Fruit fly (Drosophila melanogaster) whole organism, embryonic: ENCODE measurements around the gene Hph.

Experiments used
- Blimp-1 ChIP-seq: fragments of 200-800 bp; sonication (Bioruptor generic); optimal IDR thresholded peaks from 3 replicates; lab custom pipeline; 2018; ENCODE audit warnings: missing biosample characterization, missing genetic modification characterization, mild to moderate bottlenecking, moderate library complexity, missing genetic modification reagents
- Bteb2 ChIP-seq: fragments of 200-800 bp; sonication (Bioruptor generic); optimal IDR thresholded peaks from 2 replicates; lab custom pipeline; 2016; ENCODE audit warnings: missing biosample characterization, missing genetic modification characterization
- CG1024 ChIP-seq: fragments of 200-800 bp; sonication (Bioruptor generic); IDR thresholded peaks from 2 replicates; pipeline ENCODE4 v1.3.6; 2022; ENCODE audit warnings: missing biosample characterization, missing genetic modification characterization
- CG11695 ChIP-seq: fragments of 200-800 bp; sonication (Bioruptor generic); IDR thresholded peaks from 3 replicates; pipeline ENCODE4 v1.3.6; 2022; ENCODE audit warnings: missing biosample characterization, missing genetic modification characterization
- CG13775 ChIP-seq: fragments of 200-800 bp; sonication (Bioruptor generic); optimal IDR thresholded peaks from 3 replicates; lab custom pipeline; 2017; ENCODE audit warnings: missing biosample characterization, mild to moderate bottlenecking, missing genetic modification characterization
- CG14667 ChIP-seq: fragments of 200-800 bp; sonication (Bioruptor generic); IDR thresholded peaks from 2 replicates; pipeline ENCODE4 v1.3.6; 2022; ENCODE audit warnings: missing biosample characterization, missing genetic modification characterization
- CG15011 ChIP-seq: fragments of 200-800 bp; sonication (Bioruptor generic); optimal IDR thresholded peaks from 3 replicates; lab custom pipeline; 2018; ENCODE audit warnings: missing biosample characterization, mild to moderate bottlenecking, missing genetic modification characterization
- CG16863 ChIP-seq: fragments of 200-800 bp; sonication (Bioruptor generic); optimal IDR thresholded peaks from 3 replicates; lab custom pipeline; 2016; ENCODE audit warnings: missing biosample characterization, missing genetic modification characterization
- CG17186 ChIP-seq: fragments of 200-800 bp; sonication (Bioruptor generic); optimal IDR thresholded peaks from 3 replicates; lab custom pipeline; 2017; ENCODE audit warnings: missing biosample characterization, missing genetic modification reagents, missing genetic modification characterization
- CG17568 ChIP-seq: fragments of 200-800 bp; sonication (Bioruptor generic); optimal IDR thresholded peaks from 2 replicates; lab custom pipeline; 2018; ENCODE audit warnings: missing biosample characterization, mild to moderate bottlenecking, missing genetic modification characterization, moderate library complexity
- CG18476 ChIP-seq: fragments of 200-800 bp; sonication (Bioruptor generic); optimal IDR thresholded peaks from 2 replicates; lab custom pipeline; 2016; ENCODE audit warnings: missing biosample characterization, mild to moderate bottlenecking, missing genetic modification characterization
- CG2875 ChIP-seq: fragments of 200-800 bp; sonication (Bioruptor generic); optimal IDR thresholded peaks from 2 replicates; lab custom pipeline; 2017; ENCODE audit warnings: missing biosample characterization, mild to moderate bottlenecking, missing genetic modification characterization, missing genetic modification reagents
- CG33213 ChIP-seq: fragments of 200-800 bp; sonication (Bioruptor generic); optimal IDR thresholded peaks from 3 replicates; lab custom pipeline; 2016; ENCODE audit warnings: missing biosample characterization, missing genetic modification characterization
- CG34376 ChIP-seq: fragments of 200-800 bp; sonication (Bioruptor generic); optimal IDR thresholded peaks from 2 replicates; lab custom pipeline; 2018; ENCODE audit warnings: missing biosample characterization, mild to moderate bottlenecking, missing genetic modification characterization
- CG42726 ChIP-seq: fragments of 200-800 bp; sonication (Bioruptor generic); IDR thresholded peaks from 2 replicates; pipeline ENCODE4 v1.3.6; 2022; ENCODE audit warnings: missing biosample characterization, missing genetic modification characterization; ENCODE audit not compliant: partially characterized antibody
- CG4617 ChIP-seq: fragments of 200-800 bp; sonication (Bioruptor generic); optimal IDR thresholded peaks from 3 replicates; lab custom pipeline; 2016; ENCODE audit warnings: missing biosample characterization, missing genetic modification characterization, borderline replicate concordance
- CG5180 ChIP-seq: fragments of 200-800 bp; sonication (Bioruptor generic); optimal IDR thresholded peaks from 3 replicates; lab custom pipeline; 2017; ENCODE audit warnings: missing biosample characterization, missing genetic modification characterization, mild to moderate bottlenecking, moderate library complexity, missing genetic modification reagents
- CG8089 ChIP-seq: fragments of 200-800 bp; sonication (Bioruptor generic); optimal IDR thresholded peaks from 3 replicates; lab custom pipeline; 2016; ENCODE audit warnings: missing biosample characterization, missing genetic modification characterization
- CG9727 ChIP-seq: fragments of 200-800 bp; sonication (Bioruptor generic); optimal IDR thresholded peaks from 3 replicates; lab custom pipeline; 2017; ENCODE audit warnings: missing biosample characterization, mild to moderate bottlenecking, missing genetic modification characterization
- CG9797 ChIP-seq: fragments of 200-800 bp; sonication (Bioruptor generic); optimal IDR thresholded peaks from 3 replicates; lab custom pipeline; 2018; ENCODE audit warnings: missing biosample characterization, mild to moderate bottlenecking, missing genetic modification characterization
- Drgx ChIP-seq: fragments of 200-800 bp; sonication (Bioruptor generic); IDR thresholded peaks from 2 replicates; pipeline ENCODE4 v1.3.6; 2022; ENCODE audit warnings: missing biosample characterization, missing genetic modification characterization
- Ets97D ChIP-seq: fragments of 200-800 bp; sonication (Bioruptor generic); optimal IDR thresholded peaks from 3 replicates; lab custom pipeline; 2016; ENCODE audit warnings: missing biosample characterization, missing genetic modification characterization
- HLH4C ChIP-seq: fragments of 200-800 bp; sonication (Bioruptor generic); IDR thresholded peaks from 3 replicates; pipeline ENCODE4 v1.3.6; 2022; ENCODE audit warnings: missing biosample characterization, missing genetic modification characterization; ENCODE audit not compliant: partially characterized antibody
- HLHmδ ChIP-seq: fragments of 200-800 bp; sonication (Bioruptor generic); optimal IDR thresholded peaks from 2 replicates; lab custom pipeline; 2018; ENCODE audit warnings: missing biosample characterization, mild to moderate bottlenecking, missing genetic modification characterization, moderate library complexity
- Hand ChIP-seq: fragments of 200-800 bp; sonication (Bioruptor generic); optimal IDR thresholded peaks from 2 replicates; lab custom pipeline; 2017; ENCODE audit warnings: mild to moderate bottlenecking, missing biosample characterization, missing genetic modification reagents, missing genetic modification characterization
- MESR4 ChIP-seq: fragments of 200-800 bp; sonication (Bioruptor generic); optimal IDR thresholded peaks from 2 replicates; lab custom pipeline; 2018; ENCODE audit warnings: missing biosample characterization, mild to moderate bottlenecking, missing genetic modification characterization, moderate library complexity
- Ptx1 ChIP-seq: fragments of 200-800 bp; sonication (Bioruptor generic); IDR thresholded peaks from 2 replicates; pipeline ENCODE4 v1.3.6; 2022; ENCODE audit warnings: missing biosample characterization, missing genetic modification characterization
- Sin3A ChIP-seq: fragments of >200 bp; optimal IDR thresholded peaks from 2 replicates; lab custom pipeline; 2018
- Sox102F ChIP-seq: fragments of 200-800 bp; sonication (Bioruptor generic); optimal IDR thresholded peaks from 2 replicates; lab custom pipeline; 2018; ENCODE audit warnings: missing biosample characterization, mild to moderate bottlenecking, missing genetic modification characterization, moderate library complexity
- Xrp1 ChIP-seq: fragments of 200-800 bp; sonication (Bioruptor generic); IDR thresholded peaks from 2 replicates; pipeline ENCODE4 v1.3.6; 2022; ENCODE audit warnings: missing biosample characterization, missing genetic modification characterization
- aop ChIP-seq: fragments of 200-800 bp; sonication (Bioruptor generic); IDR thresholded peaks from 2 replicates; pipeline ENCODE4 v1.3.6; 2022; ENCODE audit warnings: missing biosample characterization, missing genetic modification characterization
- ap ChIP-seq: fragments of 200-800 bp; sonication (Bioruptor generic); IDR thresholded peaks from 2 replicates; pipeline ENCODE4 v1.3.6; 2022; ENCODE audit warnings: missing biosample characterization, missing genetic modification characterization
- az2 ChIP-seq: fragments of 200-800 bp; sonication (Bioruptor generic); optimal IDR thresholded peaks from 3 replicates; lab custom pipeline; 2016; ENCODE audit warnings: missing biosample characterization, missing genetic modification characterization
- caup ChIP-seq: fragments of 200-800 bp; sonication (Bioruptor generic); optimal IDR thresholded peaks from 3 replicates; lab custom pipeline; 2017; ENCODE audit warnings: missing biosample characterization, mild to moderate bottlenecking, missing genetic modification characterization, moderate library complexity; ENCODE audit not compliant: severe bottlenecking
- croc ChIP-seq: fragments of 200-800 bp; sonication (Bioruptor generic); conservative IDR thresholded peaks from 3 replicates; pipeline ENCODE4 v1.3.6; 2022; ENCODE audit warnings: missing biosample characterization, missing genetic modification characterization
- dmrt11E ChIP-seq: fragments of 200-800 bp; sonication (Bioruptor generic); optimal IDR thresholded peaks from 3 replicates; lab custom pipeline; 2018; ENCODE audit warnings: missing biosample characterization, mild to moderate bottlenecking, missing genetic modification characterization, moderate library complexity
- eve ChIP-seq, 2 experiments: fragments of >200 bp; optimal IDR thresholded peaks; 2 replicates each; lab custom pipeline; 2017; ENCODE audit warnings: missing biosample characterization in 2 of 2, missing genetic modification characterization in 2 of 2
- fd64A ChIP-seq: fragments of 200-800 bp; sonication (Bioruptor generic); optimal IDR thresholded peaks from 3 replicates; lab custom pipeline; 2018; ENCODE audit warnings: missing biosample characterization, mild to moderate bottlenecking, missing genetic modification characterization
- gro ChIP-seq: fragments of 200-800 bp; sonication (Bioruptor generic); optimal IDR thresholded peaks from 2 replicates; lab custom pipeline; 2016; ENCODE audit warnings: missing biosample characterization, missing genetic modification characterization
- gsb-n ChIP-seq: fragments of 200-800 bp; sonication (Bioruptor generic); optimal IDR thresholded peaks from 3 replicates; lab custom pipeline; 2018; ENCODE audit warnings: missing biosample characterization, mild to moderate bottlenecking, missing genetic modification characterization
- insv ChIP-seq, 2 experiments: fragments of 200-800 bp; sonication (Bioruptor generic); optimal IDR thresholded peaks; 3 replicates each; lab custom pipeline; 2016 to 2018; ENCODE audit warnings: missing biosample characterization in 2 of 2, missing genetic modification characterization in 2 of 2
- jumu ChIP-seq: fragments of 200-800 bp; sonication (Bioruptor generic); optimal IDR thresholded peaks from 3 replicates; lab custom pipeline; 2016; ENCODE audit warnings: missing biosample characterization, missing genetic modification characterization
- lab ChIP-seq: fragments of 200-800 bp; sonication (Bioruptor generic); optimal IDR thresholded peaks from 3 replicates; lab custom pipeline; 2017; ENCODE audit warnings: missing biosample characterization, missing genetic modification characterization, mild to moderate bottlenecking, moderate library complexity, missing genetic modification reagents
- lola ChIP-seq, 3 experiments: fragments of >200 bp in 2 of 3; fragments of 200-800 bp in 1 of 3; sonication (Bioruptor generic) in 1 of 3; optimal IDR thresholded peaks; 2 replicates each; lab custom pipeline; 2017 to 2019; ENCODE audit warnings: missing biosample characterization in 3 of 3, missing genetic modification characterization in 3 of 3, mild to moderate bottlenecking in 1 of 3, moderate library complexity in 1 of 3
- mld ChIP-seq: fragments of 200-800 bp; sonication (Bioruptor generic); IDR thresholded peaks from 3 replicates; pipeline ENCODE4 v1.3.6; 2022; ENCODE audit warnings: missing biosample characterization, missing genetic modification characterization; ENCODE audit not compliant: partially characterized antibody
- row ChIP-seq: fragments of 200-800 bp; sonication (Bioruptor generic); IDR thresholded peaks from 3 replicates; pipeline ENCODE4 v1.3.6; 2022; ENCODE audit warnings: missing biosample characterization, missing genetic modification characterization
- schlank ChIP-seq: fragments of 200-800 bp; sonication (Bioruptor generic); optimal IDR thresholded peaks from 2 replicates; lab custom pipeline; 2018; ENCODE audit warnings: missing biosample characterization, mild to moderate bottlenecking, missing genetic modification characterization
- sisA ChIP-seq: fragments of 200-800 bp; sonication (Bioruptor generic); IDR thresholded peaks from 2 replicates; pipeline ENCODE4 v1.3.6; 2022; ENCODE audit warnings: missing biosample characterization, missing genetic modification characterization
- slp2 ChIP-seq: fragments of 200-800 bp; sonication (Bioruptor generic); optimal IDR thresholded peaks from 2 replicates; lab custom pipeline; 2016; ENCODE audit warnings: missing biosample characterization, missing genetic modification characterization
- toy ChIP-seq: fragments of 200-800 bp; sonication (Bioruptor generic); IDR thresholded peaks from 2 replicates; pipeline ENCODE4 v1.3.6; 2022; ENCODE audit warnings: missing biosample characterization, missing genetic modification characterization
- tup ChIP-seq: fragments of 200-800 bp; sonication (Bioruptor generic); optimal IDR thresholded peaks from 2 replicates; lab custom pipeline; 2016; ENCODE audit warnings: missing biosample characterization, mild to moderate bottlenecking, missing genetic modification characterization, moderate library complexity

Gene Hph

dm6 chr3R:5226025-5226424 lies 30.8 kb upstream of the Hph start, which contains the start of gene Vps37B (continued):
- TF ChIP-seq Ptx1 (GFP tag; lab: Robert Waterston, UW) (no peak), CG18476 (GFP tag; lab: Kevin White, UChicago) (no peak), CG17186 (GFP tag; lab: Kevin White, UChicago) (no peak), az2 (GFP tag; lab: Kevin White, UChicago) (no peak), CG1024 (GFP tag; lab: Robert Waterston, UW) (no peak), CG8089 (GFP tag; lab: Kevin White, UChicago) (no peak), schlank (tag; lab: Kevin White, UChicago) (no peak), CG4617 (GFP tag; lab: Kevin White, UChicago) (peak; percentile 64), CG5180 (GFP tag; lab: Kevin White, UChicago) (no peak), aop (GFP tag; lab: Robert Waterston, UW) (no peak), Hand (no peak), CG14667 (GFP tag; lab: Robert Waterston, UW) (no peak), sisA (GFP tag; lab: Robert Waterston, UW) (no peak), CG11695 (no peak), CG42726 (GFP tag; lab: Robert Waterston, UW) (no peak), slp2 (GFP tag; lab: Kevin White, UChicago) (no peak), CG2875 (no peak), gro (GFP tag; lab: Kevin White, UChicago) (no peak), insv (GFP tag; optimal IDR thresholded peaks at IDR 0.05; lab: Kevin White, UChicago) (no peak), CG34376 (GFP tag; lab: Kevin White, UChicago) (no peak), MESR4 (peak; percentile 93), Blimp-1 (GFP tag; lab: Kevin White, UChicago) (no peak), tup (GFP tag; lab: Kevin White, UChicago) (no peak), jumu (GFP tag; lab: Kevin White, UChicago) (no peak), toy (GFP tag; lab: Robert Waterston, UW) (no peak), Bteb2 (GFP tag; lab: Kevin White, UChicago) (no peak), caup (no peak)

dm6 chr3R:5229458-5229857 lies 27.4 kb upstream of the Hph start:
- TF ChIP-seq Ets97D (no peak), CG17568 (no peak), CG9797 (no peak), Drgx (0 out of 2 replicates have a peak, but pooled peaks have one; percentile 8), row (no peak), gsb-n (no peak), Sin3A (lab: Kevin White, UChicago) (no peak), mld (GFP tag; lab: Robert Waterston, UW) (no peak), Sox102F (GFP tag; lab: Kevin White, UChicago) (no peak), CG33213 (no peak), ap (GFP tag; lab: Robert Waterston, UW) (no peak), CG13775 (GFP tag; lab: Kevin White, UChicago) (no peak), croc (GFP tag; lab: Robert Waterston, UW) (no peak), CG15011 (no peak), eve (GFP tag; optimal IDR thresholded peaks at IDR 0.05; lab: Kevin White, UChicago) (no peak), HLHmδ (GFP tag; lab: Kevin White, UChicago) (peak; percentile 11), Xrp1 (peak; percentile 21; the same call in 1 of the 2 replicates), dmrt11E (tag; lab: Kevin White, UChicago) (no peak), lola (GFP tag; optimal IDR thresholded peaks at IDR 0.05; lab: Kevin White, UChicago) (no peak), fd64A (GFP tag; lab: Kevin White, UChicago) (peak; percentile 4), HLH4C (GFP tag; lab: Robert Waterston, UW) (no peak), lab (GFP tag; lab: Kevin White, UChicago) (peak; percentile 23), CG9727 (GFP tag; lab: Kevin White, UChicago) (no peak), CG16863 (GFP tag; lab: Kevin White, UChicago) (no peak)
